Worm (Caenorhabditis elegans) whole organism, L2 larva: ENCODE results near the gene npr-39.

Experiments used
- F13H6.1 ChIP-seq: sonication (generic microtip); optimal IDR thresholded peaks from 2 replicates; lab custom pipeline; 2016; ENCODE audit warnings: missing genetic modification characterization, missing compliant biosample characterization
- Y55F3AM.14 ChIP-seq: fragments of 200-800 bp; sonication (Bioruptor generic); optimal IDR thresholded peaks from 2 replicates; lab custom pipeline; 2018; ENCODE audit warnings: mild to moderate bottlenecking, missing genetic modification characterization, missing compliant biosample characterization
- ZK546.5 ChIP-seq: sonication (generic microtip); optimal IDR thresholded peaks from 2 replicates; lab custom pipeline; 2017; ENCODE audit warnings: missing biosample characterization, missing genetic modification characterization
- alr-1 ChIP-seq: fragments of 150-350 bp; optimal IDR thresholded peaks from 2 replicates; lab custom pipeline; 2014; ENCODE audit warnings: missing biosample characterization, missing genetic modification characterization
- ama-1 ChIP-seq: fragments of 150-350 bp; optimal IDR thresholded peaks from 2 replicates; lab custom pipeline; 2018; ENCODE audit warnings: inconsistent platforms
- blmp-1 ChIP-seq: sonication (generic microtip); optimal IDR thresholded peaks from 2 replicates; lab custom pipeline; 2017; ENCODE audit warnings: missing genetic modification characterization, mild to moderate bottlenecking, missing compliant biosample characterization, antibody characterized with exemption, moderate library complexity; ENCODE audit not compliant: insufficient read depth
- ceh-16 ChIP-seq: fragments of 150-350 bp; optimal IDR thresholded peaks from 2 replicates; lab custom pipeline; 2014; ENCODE audit warnings: missing biosample characterization, missing genetic modification characterization
- ceh-82 ChIP-seq: fragments of 150-350 bp; optimal IDR thresholded peaks from 2 replicates; lab custom pipeline; 2014; ENCODE audit warnings: missing biosample characterization, missing genetic modification characterization
- crh-2 ChIP-seq: sonication (generic microtip); optimal IDR thresholded peaks from 2 replicates; lab custom pipeline; 2017; ENCODE audit warnings: missing biosample characterization, missing genetic modification characterization
- dmd-4 ChIP-seq: sonication (generic microtip); optimal IDR thresholded peaks from 2 replicates; lab custom pipeline; 2017; ENCODE audit warnings: missing biosample characterization, missing genetic modification characterization
- elt-3 ChIP-seq: sonication (generic microtip); optimal IDR thresholded peaks from 2 replicates; lab custom pipeline; 2017; ENCODE audit warnings: missing biosample characterization, missing genetic modification characterization
- gmeb-1 ChIP-seq: fragments of 150-350 bp; optimal IDR thresholded peaks from 2 replicates; lab custom pipeline; 2014; ENCODE audit warnings: missing biosample characterization, missing genetic modification characterization
- lin-13 ChIP-seq: fragments of 150-350 bp; optimal IDR thresholded peaks from 2 replicates; lab custom pipeline; 2014; ENCODE audit warnings: missing biosample characterization, missing genetic modification reagents, missing genetic modification characterization
- lin-39 ChIP-seq: fragments of 150-350 bp; optimal IDR thresholded peaks from 2 replicates; lab custom pipeline; 2014; ENCODE audit warnings: missing biosample characterization, missing genetic modification reagents, missing genetic modification characterization
- lsy-2 ChIP-seq, 2 experiments: fragments of 150-350 bp in 1 of 2; sonication (generic microtip) in 1 of 2; optimal IDR thresholded peaks; 2 replicates each; lab custom pipeline; 2014 to 2017; ENCODE audit warnings: missing biosample characterization in 2 of 2, missing genetic modification characterization in 2 of 2
- mab-5 ChIP-seq: fragments of 150-350 bp; optimal IDR thresholded peaks from 2 replicates; lab custom pipeline; 2014; ENCODE audit warnings: missing biosample characterization, missing genetic modification characterization
- mbf-1 ChIP-seq: sonication (generic microtip); optimal IDR thresholded peaks from 2 replicates; lab custom pipeline; 2017; ENCODE audit warnings: missing biosample characterization, missing genetic modification characterization
- nhr-10 ChIP-seq: sonication (generic microtip); optimal IDR thresholded peaks from 2 replicates; lab custom pipeline; 2017; ENCODE audit warnings: missing biosample characterization, missing genetic modification characterization
- nhr-11 ChIP-seq: fragments of 150-350 bp; optimal IDR thresholded peaks from 2 replicates; lab custom pipeline; 2014; ENCODE audit warnings: missing biosample characterization, missing genetic modification characterization
- nhr-21 ChIP-seq: fragments of 150-350 bp; optimal IDR thresholded peaks from 2 replicates; lab custom pipeline; 2014; ENCODE audit warnings: missing biosample characterization, missing genetic modification characterization
- nhr-23 ChIP-seq: fragments of 150-350 bp; optimal IDR thresholded peaks from 2 replicates; lab custom pipeline; 2014; ENCODE audit warnings: missing biosample characterization, missing genetic modification reagents, missing genetic modification characterization
- nhr-6 ChIP-seq: fragments of 150-350 bp; optimal IDR thresholded peaks from 2 replicates; lab custom pipeline; 2014; ENCODE audit warnings: missing biosample characterization, missing genetic modification characterization
- nhr-77 ChIP-seq: fragments of 150-350 bp; optimal IDR thresholded peaks from 2 replicates; lab custom pipeline; 2014; ENCODE audit warnings: missing biosample characterization, missing genetic modification characterization
- peb-1 ChIP-seq: fragments of 150-350 bp; optimal IDR thresholded peaks from 2 replicates; lab custom pipeline; 2014; ENCODE audit warnings: missing biosample characterization, missing genetic modification characterization
- sem-4 ChIP-seq: fragments of 150-350 bp; optimal IDR thresholded peaks from 2 replicates; lab custom pipeline; 2014; ENCODE audit warnings: missing biosample characterization, missing genetic modification reagents, missing genetic modification characterization
- skn-1 ChIP-seq: sonication (generic microtip); optimal IDR thresholded peaks from 2 replicates; lab custom pipeline; 2017; ENCODE audit warnings: missing biosample characterization, missing genetic modification characterization
- sma-9 ChIP-seq, 2 experiments: fragments of 150-350 bp in 1 of 2; sonication (generic microtip) in 1 of 2; optimal IDR thresholded peaks; 2 replicates each; lab custom pipeline; 2014 to 2016; ENCODE audit warnings: missing genetic modification characterization in 2 of 2, mild to moderate bottlenecking in 1 of 2, missing biosample characterization in 1 of 2, missing compliant biosample characterization in 1 of 2, missing genetic modification reagents in 1 of 2, moderate library complexity in 1 of 2
- snpc-4 ChIP-seq: fragments of 150-350 bp; optimal IDR thresholded peaks from 2 replicates; lab custom pipeline; 2014; ENCODE audit warnings: missing biosample characterization, missing genetic modification characterization
- unc-39 ChIP-seq: fragments of 150-350 bp; optimal IDR thresholded peaks from 2 replicates; lab custom pipeline; 2014; ENCODE audit warnings: missing biosample characterization, missing genetic modification characterization
- unc-55 ChIP-seq: fragments of 150-350 bp; sonication (generic microtip); optimal IDR thresholded peaks from 3 replicates; lab custom pipeline; 2014; ENCODE audit warnings: missing biosample characterization, missing genetic modification reagents, missing genetic modification characterization
- unc-62 ChIP-seq: fragments of 150-350 bp; optimal IDR thresholded peaks from 2 replicates; lab custom pipeline; 2014; ENCODE audit warnings: missing biosample characterization, missing genetic modification reagents, missing genetic modification characterization
- zag-1 ChIP-seq: fragments of 150-350 bp; optimal IDR thresholded peaks from 2 replicates; lab custom pipeline; 2014; ENCODE audit warnings: missing biosample characterization, missing genetic modification characterization
- ztf-11 ChIP-seq: sonication (generic microtip); optimal IDR thresholded peaks from 2 replicates; lab custom pipeline; 2017; ENCODE audit warnings: missing biosample characterization, missing genetic modification characterization
- ztf-4 ChIP-seq: fragments of 150-350 bp; optimal IDR thresholded peaks from 2 replicates; lab custom pipeline; 2014; ENCODE audit warnings: missing biosample characterization, missing genetic modification characterization

Gene npr-39

DNA sequence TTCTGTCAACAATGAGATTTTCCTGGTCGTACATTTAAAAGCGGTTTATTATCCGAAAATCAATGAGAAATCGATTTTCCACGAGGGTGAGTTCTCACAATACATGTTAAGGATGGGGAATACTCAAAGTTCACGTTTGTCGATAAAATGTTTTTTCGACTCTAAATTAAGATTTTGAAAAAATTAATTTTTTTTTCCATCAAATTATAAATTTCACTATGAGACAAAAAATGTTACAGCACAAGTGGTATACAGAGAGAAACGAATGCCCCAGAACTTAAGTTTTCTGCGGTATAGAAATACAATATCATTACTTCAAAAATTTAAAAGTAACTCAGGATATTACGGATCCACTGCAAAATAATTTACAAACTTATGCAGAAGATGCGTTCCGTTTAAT, 11.4 kb downstream of the npr-39 start, which contains the start of gene R04B5.1:
Gene R04B5.1, minus strand, starts transcription at position 101 of the 400 bp plus-strand sequence.
- TF ChIP-seq Y55F3AM.14 (GFP tag; lab: Kevin White, UChicago) (no peak), nhr-23 (tag; lab: Kevin White, UChicago) (no peak), mab-5 (tag; lab: Kevin White, UChicago) (no peak), nhr-11 (tag; lab: Kevin White, UChicago) (no peak), sem-4 (tag; lab: Kevin White, UChicago) (no peak), alr-1 (no peak), ztf-4 (tag; lab: Kevin White, UChicago) (no peak), peb-1 (tag; lab: Kevin White, UChicago) (no peak), zag-1 (tag; lab: Kevin White, UChicago) (no peak), mbf-1 (no peak)

DNA sequence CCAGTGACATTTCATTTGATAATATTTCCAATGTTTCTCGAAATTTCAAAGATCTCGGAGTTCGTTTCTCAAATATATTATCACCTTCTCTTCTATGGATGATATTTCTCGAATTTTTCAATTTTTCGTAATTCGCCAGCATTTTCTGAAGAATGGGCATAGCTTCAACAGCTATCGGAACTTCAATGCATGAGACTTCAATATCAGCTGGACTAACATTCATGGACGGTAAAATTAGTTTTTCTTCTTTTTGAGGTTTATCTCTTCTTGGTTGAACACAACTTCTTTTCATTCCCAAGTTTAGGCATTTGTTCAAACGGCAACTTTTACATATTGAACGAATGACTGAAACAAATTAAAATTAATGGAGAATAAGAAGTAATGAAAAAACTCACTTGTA, 14.0 kb downstream of the npr-39 start:
- TF ChIP-seq ceh-82 (tag; lab: Kevin White, UChicago) (no peak), ZK546.5 (tag; lab: Kevin White, UChicago) (no peak)

DNA sequence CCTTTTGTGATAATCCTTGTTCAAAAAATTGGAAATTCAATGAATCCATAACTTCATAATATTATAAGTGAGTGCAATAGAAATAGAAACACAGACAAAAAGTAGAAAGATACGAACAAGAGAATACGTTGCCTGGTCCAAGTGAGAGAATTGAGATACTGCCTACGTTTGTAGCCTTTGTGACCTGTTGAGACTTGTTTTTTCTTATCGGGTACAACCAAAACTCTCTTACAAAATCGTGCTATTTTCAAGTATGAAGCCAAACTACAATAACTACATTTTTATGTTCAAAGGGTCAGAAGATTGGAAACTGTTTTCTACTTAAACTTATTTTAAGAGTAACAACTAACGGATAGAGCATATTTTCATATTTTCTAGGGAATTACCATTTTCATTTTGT, 14.8 kb downstream of the npr-39 start, which contains the start of gene nhr-205:
Gene nhr-205, minus strand, starts transcription at position 141 of the 400 bp plus-strand sequence.
- no peak for TF ChIP-seq ZK546.5 (tag; lab: Kevin White, UChicago)
- TF ChIP-seq ceh-16 = no peak
- no peak for TF ChIP-seq gmeb-1 (tag; lab: Kevin White, UChicago)
- no peak for TF ChIP-seq crh-2 (tag; lab: Kevin White, UChicago)
- TF ChIP-seq unc-39 (tag; lab: Kevin White, UChicago) = no peak
- no peak for TF ChIP-seq nhr-10 (tag; lab: Kevin White, UChicago)
- TF ChIP-seq unc-55 = no peak
- no peak for TF ChIP-seq elt-3 (tag; lab: Kevin White, UChicago)
- TF ChIP-seq F13H6.1 (tag; lab: Kevin White, UChicago) = no peak
- TF ChIP-seq snpc-4 (tag; lab: Kevin White, UChicago) = no peak
- TF ChIP-seq nhr-11 (tag; lab: Kevin White, UChicago) = no peak
- no peak for TF ChIP-seq mab-5 (tag; lab: Kevin White, UChicago)
- no peak for TF ChIP-seq ceh-82 (tag; lab: Kevin White, UChicago)
- TF ChIP-seq sma-9 (GFP tag; optimal IDR thresholded peaks at IDR 0.05; lab: Kevin White, UChicago) = no peak
- no peak for TF ChIP-seq sma-9 (tag; optimal IDR thresholded peaks at IDR 0.05; lab: Kevin White, UChicago)
- TF ChIP-seq nhr-77 (tag; lab: Kevin White, UChicago) = no peak
- TF ChIP-seq nhr-21 (tag; lab: Kevin White, UChicago) = no peak
- no peak for TF ChIP-seq ztf-11 (tag; lab: Kevin White, UChicago)

DNA sequence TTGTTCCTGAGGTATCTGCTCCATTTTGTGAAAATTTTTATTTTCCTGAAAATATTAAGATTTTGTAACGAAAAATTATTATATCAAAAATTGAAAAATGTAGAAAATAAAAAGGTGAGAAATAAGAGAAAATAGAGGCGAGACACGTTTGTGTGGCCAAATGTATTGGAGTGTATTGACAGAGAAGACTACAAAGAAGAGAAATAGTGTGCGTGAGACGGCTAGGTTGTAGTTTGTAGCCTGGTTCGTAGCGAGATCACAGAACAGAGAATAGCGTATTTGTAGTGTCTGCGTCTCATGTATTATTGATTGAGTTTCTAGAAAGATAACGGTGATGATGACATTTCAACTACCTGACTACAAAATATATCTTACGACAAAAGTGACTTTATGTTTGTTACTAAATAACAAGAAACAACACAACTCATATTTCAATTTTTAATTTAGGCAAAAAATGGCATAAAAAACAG, 17.2 kb downstream of the npr-39 start, which contains the start of gene nhr-12:
Gene nhr-12, minus strand, starts transcription at position 51 of the 470 bp plus-strand sequence.
- TF ChIP-seq nhr-6 (no peak), unc-55 (peak; percentile 24), blmp-1 (no peak), sma-9 (GFP tag; optimal IDR thresholded peaks at IDR 0.05; lab: Kevin White, UChicago) (peak; percentile 29), sma-9 (tag; optimal IDR thresholded peaks at IDR 0.05; lab: Kevin White, UChicago) (no peak), ZK546.5 (tag; lab: Kevin White, UChicago) (no peak), Y55F3AM.14 (GFP tag; lab: Kevin White, UChicago) (no peak), crh-2 (tag; lab: Kevin White, UChicago) (peak; percentile 45), unc-62 (GFP tag; lab: Kevin White, UChicago) (no peak), skn-1 (tag; lab: Kevin White, UChicago) (peak; percentile 2)

DNA sequence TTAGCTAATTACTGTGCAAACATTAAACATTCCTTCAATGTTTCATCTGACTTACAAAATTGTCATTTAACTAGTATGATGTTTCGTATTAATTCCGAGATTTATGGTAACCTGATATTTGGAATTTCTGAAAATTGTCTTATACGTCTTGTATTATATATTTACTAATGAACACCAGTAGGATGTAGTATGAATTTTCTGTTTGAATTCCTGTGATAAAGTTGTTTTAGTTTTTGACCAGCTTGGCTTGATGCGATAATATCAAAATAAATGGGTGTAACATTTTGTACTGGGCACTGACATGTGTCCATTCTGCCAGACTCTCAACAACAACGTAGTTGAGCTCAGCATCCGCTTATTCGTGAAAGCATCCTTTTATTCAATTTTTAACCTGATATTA, 18.0 kb downstream of the npr-39 start, which contains the start of gene R04B5.6:
Gene R04B5.6, plus strand, starts transcription at position 301 of the 400 bp plus-strand sequence.
- TF ChIP-seq gmeb-1 (tag; lab: Kevin White, UChicago) (no peak), lin-39 (no peak), unc-62 (GFP tag; lab: Kevin White, UChicago) (no peak), ama-1 (lab: Kevin White, UChicago) (no peak)
- TF ChIP-seq, all 48 proteins: peak for 0

DNA sequence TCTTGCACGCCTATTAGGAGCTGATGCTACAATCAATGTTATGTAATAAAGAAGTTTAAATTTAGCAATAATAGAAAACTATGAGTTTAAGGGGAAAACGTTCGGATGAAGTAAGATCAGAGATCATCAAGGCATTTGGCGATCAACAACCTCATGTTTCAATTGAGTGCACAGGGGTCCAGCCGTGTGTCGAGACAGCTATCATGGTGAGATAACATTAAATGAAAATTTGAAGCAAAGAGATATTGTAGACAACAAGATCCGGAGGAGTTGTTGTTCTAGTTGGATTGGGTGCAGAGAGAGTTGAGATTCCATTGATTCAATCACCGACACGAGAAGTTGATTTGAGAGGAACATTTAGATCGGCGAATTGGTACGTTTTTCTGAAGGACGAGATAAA, 19.3 kb downstream of the npr-39 start:
- peak; percentile 37 for TF ChIP-seq F13H6.1 (tag; lab: Kevin White, UChicago)
- TF ChIP-seq ceh-16 = no peak
- no peak for TF ChIP-seq lin-13 (GFP tag; lab: Kevin White, UChicago)
- no peak for TF ChIP-seq skn-1 (tag; lab: Kevin White, UChicago)
- TF ChIP-seq sma-9 (GFP tag; optimal IDR thresholded peaks at IDR 0.05; lab: Kevin White, UChicago) = peak; percentile 32
- TF ChIP-seq sma-9 (tag; optimal IDR thresholded peaks at IDR 0.05; lab: Kevin White, UChicago) = no peak
- TF ChIP-seq lsy-2 (tag; optimal IDR thresholded peaks at IDR 0.05; lab: Kevin White, UChicago) = peak in 1 of 2 experiments; percentile 13
- no peak for TF ChIP-seq dmd-4 (tag; lab: Kevin White, UChicago)
